Worm (Caenorhabditis elegans) whole organism, late embryonic: ENCODE measurements around the gene F58B4.3.

Source experiments
- ceh-18 ChIP-seq: sonication (generic microtip); optimal IDR thresholded peaks from 2 replicates; lab custom pipeline; 2016; ENCODE audit warnings: missing genetic modification characterization, missing compliant biosample characterization
- dve-1 ChIP-seq: sonication (generic microtip); optimal IDR thresholded peaks from 2 replicates; lab custom pipeline; 2017; ENCODE audit warnings: antibody characterized with exemption, mild to moderate bottlenecking, missing genetic modification characterization, missing compliant biosample characterization
- eyg-1 ChIP-seq: sonication (generic microtip); optimal IDR thresholded peaks from 2 replicates; lab custom pipeline; 2016; ENCODE audit warnings: missing genotype, missing genetic modification characterization, missing compliant biosample characterization
- nhr-11 ChIP-seq: fragments of 150-350 bp; optimal IDR thresholded peaks from 2 replicates; lab custom pipeline; 2014; ENCODE audit warnings: missing biosample characterization, missing genetic modification characterization
- npax-4 ChIP-seq: sonication (generic microtip); optimal IDR thresholded peaks from 2 replicates; lab custom pipeline; 2016; ENCODE audit warnings: missing genetic modification characterization, missing compliant biosample characterization
- pag-3 ChIP-seq: sonication (generic microtip); optimal IDR thresholded peaks from 2 replicates; lab custom pipeline; 2016; ENCODE audit warnings: missing compliant biosample characterization, missing genetic modification characterization, borderline replicate concordance
- pros-1 ChIP-seq: fragments of 150-350 bp; optimal IDR thresholded peaks from 2 replicates; lab custom pipeline; 2014; ENCODE audit warnings: missing biosample characterization, missing genetic modification reagents, missing genetic modification characterization
- unc-86 ChIP-seq: sonication (generic microtip); optimal IDR thresholded peaks from 2 replicates; lab custom pipeline; 2016; ENCODE audit warnings: missing genetic modification characterization, missing compliant biosample characterization

DNA sequence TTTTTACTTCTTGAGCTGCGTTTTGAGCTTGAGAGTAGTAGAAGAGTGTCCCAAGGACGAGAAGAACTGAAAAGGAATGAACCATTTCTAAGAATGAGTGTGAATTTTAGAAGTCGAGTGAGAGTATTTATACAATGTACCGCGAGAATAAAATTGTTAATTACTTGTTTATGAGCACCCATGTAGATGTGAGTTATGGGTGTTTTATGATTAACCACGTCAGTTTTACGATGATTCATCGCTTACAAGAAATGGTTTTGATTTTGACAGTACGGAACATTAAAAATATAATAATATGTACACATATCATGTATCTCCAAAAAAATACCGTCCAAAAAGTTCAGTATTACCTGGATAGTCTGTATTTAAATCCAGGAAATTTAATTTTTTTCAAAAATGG, 24.7 kb downstream of the F58B4.3 start, which contains the start of gene clec-221:
- TF ChIP-seq unc-86 (tag; lab: Kevin White, UChicago) = no peak
- no peak for TF ChIP-seq pros-1 (tag; lab: Kevin White, UChicago)
- no peak for TF ChIP-seq eyg-1 (tag; lab: Kevin White, UChicago)
- TF ChIP-seq npax-4 (tag; lab: Kevin White, UChicago) = no peak
- TF ChIP-seq pag-3 (tag; lab: Kevin White, UChicago) = no peak
- TF ChIP-seq dve-1 = no peak
- TF ChIP-seq ceh-18 (tag; lab: Kevin White, UChicago) = no peak
- TF ChIP-seq nhr-11 (tag; lab: Kevin White, UChicago) = no peak
